Worm (Caenorhabditis elegans) whole organism, L3 larva: ENCODE data around the gene F39E9.6.

ENCODE experiments used
- fkh-2 ChIP-seq: fragments of 150-350 bp; optimal IDR thresholded peaks from 2 replicates; lab custom pipeline; 2014; ENCODE audit warnings: missing biosample characterization, missing genetic modification reagents, missing genetic modification characterization
- snpc-4 ChIP-seq: fragments of 150-350 bp; optimal IDR thresholded peaks from 2 replicates; lab custom pipeline; 2014; ENCODE audit warnings: missing biosample characterization, missing genetic modification characterization

ce11 chrII:3347940-3348610 is 34.7 kb upstream of the F39E9.6 start, which contains the start of the genes F14D2.14 and bath-29:
- TF ChIP-seq snpc-4 (tag; lab: Kevin White, UChicago) = no peak
- TF ChIP-seq fkh-2 (tag; lab: Kevin White, UChicago) = no peak
